Fruit fly (Drosophila melanogaster): ENCODE data around the gene fzr.

Gene fzr

DNA sequence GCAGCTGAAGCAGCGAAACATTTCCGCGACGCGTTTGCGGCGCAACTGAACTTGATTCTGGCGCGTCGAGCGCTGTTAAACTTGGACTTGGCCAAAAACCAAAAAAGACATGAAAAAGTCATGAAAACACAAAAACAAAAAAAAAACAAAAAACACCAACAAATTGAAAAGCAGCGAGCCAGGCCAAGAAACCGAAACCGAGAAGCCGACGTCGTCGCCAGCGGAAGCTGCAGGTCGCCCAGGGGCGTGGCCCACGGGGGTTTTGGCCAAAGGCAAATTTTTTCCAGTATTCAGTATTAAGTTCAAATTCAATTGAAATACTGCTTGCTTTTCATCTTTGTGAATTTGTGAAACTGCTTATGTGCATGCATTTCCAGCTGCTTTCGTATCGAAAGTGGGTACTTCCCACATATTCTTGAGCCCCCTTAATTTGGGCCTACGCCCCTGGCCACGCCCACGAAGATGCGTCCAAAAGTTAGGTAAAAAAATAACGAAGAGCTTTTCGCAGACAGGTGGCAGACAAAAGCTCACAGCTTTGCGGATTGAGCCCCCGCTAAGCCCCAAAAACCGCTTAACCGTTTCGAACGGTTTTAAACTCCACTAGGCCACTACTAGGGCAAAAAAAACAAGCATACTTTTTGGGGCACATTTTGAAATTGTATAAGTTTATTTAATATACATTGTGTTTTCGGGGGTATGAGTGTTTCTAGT is 12.5 kb downstream of the fzr start, which contains the start of gene CG3009 (continued):
- TF ChIP-seq CG34422 (GFP tag; IDR thresholded peaks at IDR 0.05) = peak; percentile 98
- TF ChIP-seq Gug (GFP tag; IDR thresholded peaks at IDR 0.05) = peak; percentile 98
- peak; percentile 96 for TF ChIP-seq CG17829 (tag; optimal IDR thresholded peaks at IDR 0.05)
- no peak for TF ChIP-seq sna (GFP tag; IDR thresholded peaks at IDR 0.05; ENCODE audit: partially characterized antibody)
- TF ChIP-seq tin (GFP tag; optimal IDR thresholded peaks at IDR 0.05) = peak; percentile 98
- peak; percentile 96 for TF ChIP-seq cas (GFP tag; IDR thresholded peaks at IDR 0.05)
- TF ChIP-seq so (GFP tag; IDR thresholded peaks at IDR 0.05) = peak; percentile 98
- TF ChIP-seq CG1602 (GFP tag; optimal IDR thresholded peaks at IDR 0.05) = peak; percentile 94
- peak; percentile 93 for TF ChIP-seq CG18262 (tag; optimal IDR thresholded peaks at IDR 0.05)
- peak in 1 of 2 experiments; percentile 67 for TF ChIP-seq crp (GFP tag; optimal IDR thresholded peaks at IDR 0.05)
- peak; percentile 97 for TF ChIP-seq unpg (GFP tag; optimal IDR thresholded peaks at IDR 0.05)
- peak; percentile 93 for TF ChIP-seq run (tag; optimal IDR thresholded peaks at IDR 0.05)
- TF ChIP-seq HLH4C (GFP tag; IDR thresholded peaks at IDR 0.05; ENCODE audit: partially characterized antibody) = peak; percentile 36; the same call in 1 of the 3 replicates
- TF ChIP-seq Dbx (GFP tag; IDR thresholded peaks at IDR 0.05) = peak; percentile 98
- TF ChIP-seq CG2889 (GFP tag; IDR thresholded peaks at IDR 0.05) = peak; percentile 95
- peak; percentile 90 for TF ChIP-seq ssp (GFP tag; IDR thresholded peaks at IDR 0.05)
- no peak for TF ChIP-seq nerfin-2 (GFP tag; IDR thresholded peaks at IDR 0.05; ENCODE audit: partially characterized antibody)
- peak; percentile 97 for TF ChIP-seq CG11398 (GFP tag; optimal IDR thresholded peaks at IDR 0.05)
- peak; percentile 98 for TF ChIP-seq Ptx1 (GFP tag; IDR thresholded peaks at IDR 0.05)
- peak; percentile 97 for TF ChIP-seq Hand (GFP tag; optimal IDR thresholded peaks at IDR 0.05)
- peak; percentile 100 for TF ChIP-seq Med (GFP tag)
- peak; percentile 94 for TF ChIP-seq CG43689 (GFP tag; IDR thresholded peaks at IDR 0.05)
- peak; percentile 98 for TF ChIP-seq PHDP (tag; optimal IDR thresholded peaks at IDR 0.05)
- TF ChIP-seq CG4282 (GFP tag; optimal IDR thresholded peaks at IDR 0.05) = peak; percentile 96
- peak; percentile 77 for TF ChIP-seq z (GFP tag; IDR thresholded peaks at IDR 0.05)
- peak; percentile 81; the same call in 1 of the 4 replicates for TF ChIP-seq chinmo (GFP tag; IDR thresholded peaks at IDR 0.05; ENCODE audit: partially characterized antibody)
- TF ChIP-seq Fer3 (tag; optimal IDR thresholded peaks at IDR 0.05) = peak; percentile 96
- peak; percentile 96 for TF ChIP-seq fd3F (GFP tag; optimal IDR thresholded peaks at IDR 0.05)
- TF ChIP-seq az2 (GFP tag; optimal IDR thresholded peaks at IDR 0.05) = peak; percentile 97
- peak; percentile 97 for TF ChIP-seq BtbVII (GFP tag; optimal IDR thresholded peaks at IDR 0.05)
- peak; percentile 97 for TF ChIP-seq CG11247 (GFP tag; IDR thresholded peaks at IDR 0.05)
- TF ChIP-seq al (GFP tag; IDR thresholded peaks at IDR 0.05) = peak; percentile 97
- peak; percentile 94 for TF ChIP-seq phol (tag; optimal IDR thresholded peaks at IDR 0.05)
- peak; percentile 96 for TF ChIP-seq CG2199 (GFP tag; IDR thresholded peaks at IDR 0.05)
- TF ChIP-seq knrl (GFP tag; IDR thresholded peaks at IDR 0.05; ENCODE audit: partially characterized antibody) = peak; percentile 51; the same call in 1 of the 3 replicates
- peak; percentile 98 for TF ChIP-seq Mrtf (GFP tag; IDR thresholded peaks at IDR 0.05)
- TF ChIP-seq CG17361 (GFP tag; IDR thresholded peaks at IDR 0.05) = peak; percentile 96
- peak; percentile 92 for TF ChIP-seq fd64A (GFP tag; optimal IDR thresholded peaks at IDR 0.05)
- TF ChIP-seq Ada2b (GFP tag; IDR thresholded peaks at IDR 0.05) = peak; percentile 98
- peak; percentile 79 for TF ChIP-seq CG3995 (GFP tag; optimal IDR thresholded peaks at IDR 0.05)
- TF ChIP-seq CG2202 (tag; optimal IDR thresholded peaks at IDR 0.05) = peak; percentile 82
- peak; percentile 94 for TF ChIP-seq MTF-1 (GFP tag; optimal IDR thresholded peaks at IDR 0.05; ENCODE audit: borderline replicate concordance)
- peak; percentile 95 for TF ChIP-seq CG4730 (GFP tag; IDR thresholded peaks at IDR 0.05)
- TF ChIP-seq onecut (GFP tag; IDR thresholded peaks at IDR 0.05) = peak; percentile 93
- no peak for TF ChIP-seq Sin3A (optimal IDR thresholded peaks at IDR 0.05)
- peak; percentile 26 for TF ChIP-seq stwl (tag; optimal IDR thresholded peaks at IDR 0.05)
- no peak for TF ChIP-seq cad (GFP tag; optimal IDR thresholded peaks at IDR 0.05)
- peak; percentile 90 for TF ChIP-seq CG1024 (GFP tag; IDR thresholded peaks at IDR 0.05)
- peak; percentile 98 for TF ChIP-seq chn (GFP tag; optimal IDR thresholded peaks at IDR 0.05)
- TF ChIP-seq CTCF (GFP tag; optimal IDR thresholded peaks at IDR 0.05) = peak; percentile 78
